Fruit fly (Drosophila melanogaster) whole organism, wandering third instar larva: ENCODE measurements around the gene Ostgamma.

ENCODE experiments used
- Abd-B ChIP-seq: fragments of >200 bp; optimal IDR thresholded peaks from 2 replicates; lab custom pipeline; 2017; ENCODE audit warnings: missing biosample characterization, missing genetic modification characterization
- CG32264 ChIP-seq: fragments of 200-800 bp; sonication (Bioruptor generic); optimal IDR thresholded peaks from 2 replicates; lab custom pipeline; 2016; ENCODE audit warnings: missing biosample characterization, missing genetic modification characterization
- CG9705 ChIP-seq: fragments of 200-800 bp; sonication (Bioruptor generic); optimal IDR thresholded peaks from 2 replicates; lab custom pipeline; 2018; ENCODE audit warnings: missing biosample characterization, mild to moderate bottlenecking, missing genetic modification characterization
- CrebA ChIP-seq: fragments of 200-800 bp; sonication (Bioruptor generic); optimal IDR thresholded peaks from 2 replicates; lab custom pipeline; 2016; ENCODE audit warnings: missing biosample characterization, mild to moderate bottlenecking, missing genetic modification characterization, borderline replicate concordance
- Dfd ChIP-seq: fragments of >200 bp; optimal IDR thresholded peaks from 2 replicates; lab custom pipeline; 2017; ENCODE audit warnings: missing biosample characterization, missing genetic modification characterization
- Dif ChIP-seq: fragments of 200-275, 200-300 bp; sonication (Bioruptor generic); optimal IDR thresholded peaks from 2 replicates; lab custom pipeline; 2018; ENCODE audit warnings: missing biosample characterization, missing genetic modification characterization; ENCODE audit not compliant: partially characterized antibody
- GATAd ChIP-seq: sonication (Bioruptor generic); optimal IDR thresholded peaks from 2 replicates; lab custom pipeline; 2016; ENCODE audit warnings: missing biosample characterization, missing genetic modification characterization
- HLH106 ChIP-seq: fragments of 200-800 bp; optimal IDR thresholded peaks from 3 replicates; lab custom pipeline; 2019; ENCODE audit warnings: missing biosample characterization, mild to moderate bottlenecking, missing genetic modification characterization, moderate library complexity
- Hnf4 ChIP-seq: fragments of 200-800 bp; sonication (Bioruptor generic); optimal IDR thresholded peaks from 2 replicates; lab custom pipeline; 2016; ENCODE audit warnings: missing biosample characterization, mild to moderate bottlenecking, missing genetic modification characterization
- Hr78 ChIP-seq: fragments of >200 bp; optimal IDR thresholded peaks from 2 replicates; lab custom pipeline; 2017; ENCODE audit warnings: missing biosample characterization, missing genetic modification characterization
- Hr83 ChIP-seq: fragments of 200-300 bp; sonication (Bioruptor generic); optimal IDR thresholded peaks from 2 replicates; lab custom pipeline; 2016; ENCODE audit warnings: missing biosample characterization, mild to moderate bottlenecking, missing genetic modification characterization, moderate library complexity; ENCODE audit not compliant: poor library complexity, severe bottlenecking
- Jra ChIP-seq: sonication (Bioruptor generic); optimal IDR thresholded peaks from 2 replicates; lab custom pipeline; 2016; ENCODE audit warnings: missing biosample characterization, missing genetic modification characterization
- Mio ChIP-seq: sonication (Bioruptor generic); optimal IDR thresholded peaks from 2 replicates; lab custom pipeline; 2016; ENCODE audit warnings: missing biosample characterization, missing genetic modification characterization
- Myc ChIP-seq: fragments of >200 bp; optimal IDR thresholded peaks from 2 replicates; lab custom pipeline; 2017
- N ChIP-seq: fragments of >200 bp; optimal IDR thresholded peaks from 2 replicates; lab custom pipeline; 2018; ENCODE audit warnings: missing biosample characterization, missing external identifiers, missing genetic modification characterization
- OdsH ChIP-seq: fragments of 200-800 bp; sonication (Bioruptor generic); optimal IDR thresholded peaks from 2 replicates; lab custom pipeline; 2016; ENCODE audit warnings: missing biosample characterization, mild to moderate bottlenecking, missing genetic modification characterization
- Rel ChIP-seq, 2 experiments: fragments of 200-800 bp; sonication (Bioruptor generic) in 1 of 2; optimal IDR thresholded peaks; 2 replicates in 1 of 2; 3 replicates in 1 of 2; lab custom pipeline; 2016 to 2019; ENCODE audit warnings: mild to moderate bottlenecking in 2 of 2, missing biosample characterization in 2 of 2, missing genetic modification characterization in 2 of 2, moderate library complexity in 1 of 2
- Sp1 ChIP-seq: fragments of 200-800 bp; sonication (Bioruptor generic); optimal IDR thresholded peaks from 3 replicates; lab custom pipeline; 2019; ENCODE audit warnings: missing biosample characterization, mild to moderate bottlenecking, missing genetic modification characterization, moderate library complexity
- Vsx2 ChIP-seq: fragments of 200-300, 225-300 bp; sonication (Bioruptor generic); optimal IDR thresholded peaks from 2 replicates; lab custom pipeline; 2018; ENCODE audit warnings: missing biosample characterization, missing genetic modification characterization; ENCODE audit not compliant: partially characterized antibody
- br ChIP-seq: fragments of 200-800 bp; sonication (Bioruptor generic); optimal IDR thresholded peaks from 2 replicates; lab custom pipeline; 2016; ENCODE audit warnings: missing biosample characterization, missing genetic modification characterization
- brk ChIP-seq: fragments of 200-800 bp; sonication (Bioruptor generic); optimal IDR thresholded peaks from 2 replicates; lab custom pipeline; 2016; ENCODE audit warnings: missing biosample characterization, mild to moderate bottlenecking, missing genetic modification characterization
- dl ChIP-seq, 2 experiments: fragments of 175-275, 200-275 bp in 1 of 2; fragments of 200-275 bp in 1 of 2; sonication (Bioruptor generic); optimal IDR thresholded peaks; lab custom pipeline; 2018; ENCODE audit warnings: mild to moderate bottlenecking in 2 of 2, missing biosample characterization in 2 of 2, missing genetic modification characterization in 2 of 2, moderate library complexity in 2 of 2; ENCODE audit not compliant: partially characterized antibody in 2 of 2, insufficient read depth in 1 of 2
- dmrt93B ChIP-seq: fragments of 200-800 bp; sonication (Bioruptor generic); optimal IDR thresholded peaks from 2 replicates; lab custom pipeline; 2018; ENCODE audit warnings: missing biosample characterization, mild to moderate bottlenecking, missing genetic modification characterization
- dsf ChIP-seq: sonication (Bioruptor generic); optimal IDR thresholded peaks from 2 replicates; lab custom pipeline; 2016; ENCODE audit warnings: missing biosample characterization, missing genetic modification characterization, borderline replicate concordance
- ey ChIP-seq: fragments of 200-800 bp; sonication (Bioruptor generic); optimal IDR thresholded peaks from 2 replicates; lab custom pipeline; 2016; ENCODE audit warnings: missing biosample characterization, missing genetic modification characterization
- foxo ChIP-seq, 2 experiments: fragments of 200-800 bp; sonication (Bioruptor generic); optimal IDR thresholded peaks; 2 replicates in 1 of 2; 3 replicates in 1 of 2; lab custom pipeline; 2016 to 2017; ENCODE audit warnings: missing biosample characterization in 2 of 2, missing genetic modification characterization in 2 of 2
- fru ChIP-seq: fragments of 200-800 bp; sonication (Bioruptor generic); optimal IDR thresholded peaks from 3 replicates; lab custom pipeline; 2016; ENCODE audit warnings: missing biosample characterization, mild to moderate bottlenecking, missing genetic modification characterization
- h ChIP-seq: fragments of 200-800 bp; sonication (Bioruptor generic); optimal IDR thresholded peaks from 3 replicates; lab custom pipeline; 2016; ENCODE audit warnings: missing biosample characterization, mild to moderate bottlenecking, missing genetic modification characterization
- jim ChIP-seq: fragments of 175-275, 200-325 bp; sonication (Bioruptor generic); optimal IDR thresholded peaks from 2 replicates; lab custom pipeline; 2016; ENCODE audit warnings: missing biosample characterization, mild to moderate bottlenecking, missing genetic modification characterization
- lola ChIP-seq: fragments of >200 bp; optimal IDR thresholded peaks from 2 replicates; lab custom pipeline; 2017; ENCODE audit warnings: missing biosample characterization, missing genetic modification characterization
- pan ChIP-seq: fragments of >200 bp; optimal IDR thresholded peaks from 2 replicates; lab custom pipeline; 2017
- psq ChIP-seq: fragments of 200-800 bp; sonication (Bioruptor generic); optimal IDR thresholded peaks from 3 replicates; lab custom pipeline; 2017; ENCODE audit warnings: missing biosample characterization, mild to moderate bottlenecking, missing genetic modification characterization, moderate library complexity
- rgr ChIP-seq: fragments of 200-800 bp; sonication (Bioruptor generic); optimal IDR thresholded peaks from 3 replicates; lab custom pipeline; 2016; ENCODE audit warnings: missing biosample characterization, mild to moderate bottlenecking, missing genetic modification characterization
- sage ChIP-seq: fragments of 200-800 bp; sonication (Bioruptor generic); optimal IDR thresholded peaks from 2 replicates; lab custom pipeline; 2016; ENCODE audit warnings: missing biosample characterization, mild to moderate bottlenecking, missing genetic modification characterization
- sv ChIP-seq: fragments of 200-800 bp; sonication (Bioruptor generic); optimal IDR thresholded peaks from 3 replicates; lab custom pipeline; 2016; ENCODE audit warnings: missing biosample characterization, missing genetic modification characterization
- tai ChIP-seq: sonication (Bioruptor generic); optimal IDR thresholded peaks from 2 replicates; lab custom pipeline; 2016; ENCODE audit warnings: missing biosample characterization, missing genetic modification characterization
- usp ChIP-seq: fragments of >200 bp; optimal IDR thresholded peaks from 2 replicates; lab custom pipeline; 2017; ENCODE audit warnings: missing biosample characterization, missing genetic modification characterization
- woc ChIP-seq: sonication (Bioruptor generic); optimal IDR thresholded peaks from 2 replicates; lab custom pipeline; 2016; ENCODE audit warnings: missing biosample characterization, mild to moderate bottlenecking, missing genetic modification characterization

Gene Ostgamma

DNA sequence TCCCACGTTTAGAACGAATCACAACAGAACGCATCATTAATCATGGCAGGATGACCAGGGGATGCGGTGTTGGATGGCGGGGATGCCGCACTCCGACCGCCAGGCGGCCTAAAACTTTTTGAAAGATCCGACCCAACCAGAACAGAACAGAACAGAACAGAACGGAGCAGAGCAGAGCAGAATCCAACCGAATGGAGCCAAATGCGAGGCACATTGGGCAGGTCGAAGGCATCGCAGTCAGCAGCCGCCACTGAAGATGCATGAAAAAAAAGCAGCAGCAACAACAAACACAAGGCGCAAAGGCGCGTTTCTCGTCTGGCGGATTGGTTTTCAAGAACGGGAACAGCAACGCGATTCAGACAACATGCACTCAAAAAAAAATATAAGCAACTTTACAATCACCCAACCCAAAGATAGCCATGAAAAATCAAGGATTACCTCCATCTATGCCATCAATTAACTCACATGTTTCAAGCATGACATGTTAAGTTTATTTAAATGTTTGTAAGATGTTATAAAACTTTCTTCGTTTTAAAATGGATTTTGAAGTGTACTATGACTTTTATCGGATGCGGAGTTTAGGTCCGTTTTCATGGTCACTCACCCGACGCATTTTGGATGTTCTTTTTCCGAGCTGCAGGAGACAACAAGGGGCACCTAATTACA is 28.5 kb downstream of the Ostgamma start (continued):
- TF ChIP-seq HLH106 (tag; lab: Kevin White, UChicago) (peak; percentile 95), dmrt93B (peak; percentile 86), Dfd (GFP tag; lab: Kevin White, UChicago) (no peak), CG32264 (GFP tag; lab: Kevin White, UChicago) (peak; percentile 95)

DNA sequence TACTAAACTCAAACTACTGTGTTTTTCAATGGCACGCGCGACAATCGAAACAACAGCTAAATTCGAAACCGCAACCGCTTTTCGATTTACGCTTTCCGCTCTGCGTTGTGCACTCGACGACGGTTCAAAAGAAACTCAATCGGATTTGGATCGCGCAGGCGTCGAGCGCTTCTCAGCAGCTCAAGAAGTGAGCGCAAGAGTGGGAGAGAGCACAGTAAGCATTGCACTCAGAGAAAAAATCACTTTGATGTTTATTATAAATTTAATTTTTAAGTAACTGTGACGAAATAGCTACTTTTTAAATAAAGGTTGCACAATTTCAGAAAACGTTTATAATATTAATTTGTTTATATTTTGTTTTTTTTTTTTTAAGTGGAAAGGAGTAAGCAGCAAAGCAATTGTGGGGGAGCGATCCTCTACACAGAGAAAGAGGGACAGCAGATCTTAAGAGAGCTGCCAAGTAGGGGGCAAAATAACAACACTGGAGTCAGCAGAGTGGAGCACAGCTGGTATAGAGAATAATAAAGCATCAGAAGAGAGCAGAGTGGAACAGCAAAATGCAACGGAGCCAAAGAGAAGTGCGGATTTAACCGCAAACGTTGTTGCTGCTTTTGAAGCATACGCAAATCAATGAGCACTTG is 30.3 kb downstream of the Ostgamma start:
- TF ChIP-seq Dfd (GFP tag; lab: Kevin White, UChicago): peak; percentile 27
- peak; percentile 98 for TF ChIP-seq sage (GFP tag; lab: Kevin White, UChicago)
- no peak for TF ChIP-seq Hr78 (GFP tag; lab: Kevin White, UChicago)
- peak; percentile 99 for TF ChIP-seq rgr (GFP tag; lab: Kevin White, UChicago)
- TF ChIP-seq Myc (lab: Kevin White, UChicago): no peak
- peak; percentile 96 for TF ChIP-seq HLH106 (tag; lab: Kevin White, UChicago)
- peak; percentile 7 for TF ChIP-seq Vsx2 (GFP tag; lab: Kevin White, UChicago)
- TF ChIP-seq h (GFP tag; lab: Kevin White, UChicago): peak; percentile 99
- no peak for TF ChIP-seq lola
- TF ChIP-seq woc: peak; percentile 95
- no peak for TF ChIP-seq N (GFP tag; lab: Kevin White, UChicago)
- TF ChIP-seq dmrt93B: peak; percentile 94
- peak; percentile 93 for TF ChIP-seq tai (GFP tag; lab: Kevin White, UChicago)
- TF ChIP-seq Sp1 (GFP tag; lab: Kevin White, UChicago): peak; percentile 99
- TF ChIP-seq OdsH: peak; percentile 99
- peak; percentile 99 for TF ChIP-seq brk (GFP tag; lab: Kevin White, UChicago)
- TF ChIP-seq GATAd: peak; percentile 33
- peak; percentile 98 for TF ChIP-seq psq (GFP tag; lab: Kevin White, UChicago)
- peak; percentile 97 for TF ChIP-seq sv (GFP tag; lab: Kevin White, UChicago)
- peak; percentile 98 for TF ChIP-seq fru (GFP tag; lab: Kevin White, UChicago)
- peak; percentile 98 for TF ChIP-seq Rel (GFP tag; optimal IDR thresholded peaks at IDR 0.05; lab: Kevin White, UChicago)
- TF ChIP-seq Rel (tag; optimal IDR thresholded peaks at IDR 0.05; lab: Kevin White, UChicago): peak; percentile 79
- TF ChIP-seq CG9705: peak; percentile 94
- TF ChIP-seq jim (GFP tag; lab: Kevin White, UChicago): no peak
- peak; percentile 98 for TF ChIP-seq br
- TF ChIP-seq Abd-B: no peak
- peak; percentile 50 to 99 for TF ChIP-seq foxo (GFP tag; optimal IDR thresholded peaks at IDR 0.05; lab: Kevin White, UChicago)
- peak; percentile 92 for TF ChIP-seq dsf (GFP tag; lab: Kevin White, UChicago)
- TF ChIP-seq usp (GFP tag; lab: Kevin White, UChicago): no peak
- TF ChIP-seq ey (GFP tag; lab: Kevin White, UChicago): peak; percentile 97
- TF ChIP-seq CrebA (GFP tag; lab: Kevin White, UChicago): peak; percentile 94
- peak; percentile 98 for TF ChIP-seq Hnf4 (GFP tag; lab: Kevin White, UChicago)
- no peak for TF ChIP-seq pan (lab: Kevin White, UChicago)
- peak; percentile 78 for TF ChIP-seq Dif
- TF ChIP-seq Jra (GFP tag; lab: Kevin White, UChicago): peak; percentile 96
- peak; percentile 37 to 64 for TF ChIP-seq dl (GFP tag; optimal IDR thresholded peaks at IDR 0.05; lab: Kevin White, UChicago; ENCODE audit: insufficient read depth in 1 of 2, partially characterized antibody in 2 of 2)
- TF ChIP-seq Hr83 (GFP tag; lab: Kevin White, UChicago): peak; percentile 0
- TF ChIP-seq CG32264 (GFP tag; lab: Kevin White, UChicago): peak; percentile 86
- peak; percentile 73 for TF ChIP-seq Mio
